Fruit fly (Drosophila melanogaster) whole organism, embryonic: Measurements from ENCODE around the gene CG13603.

Experiments used
- Atf-2 ChIP-seq: fragments of 200-800 bp; sonication (Bioruptor generic); optimal IDR thresholded peaks from 2 replicates; lab custom pipeline; 2016; ENCODE audit warnings: missing biosample characterization, missing genetic modification characterization
- Bgb ChIP-seq: fragments of 200-800 bp; sonication (Bioruptor generic); IDR thresholded peaks from 2 replicates; pipeline ENCODE4 v1.3.6; 2022; ENCODE audit warnings: missing biosample characterization, missing genetic modification characterization; ENCODE audit not compliant: partially characterized antibody
- BtbVII ChIP-seq: fragments of 200-800 bp; sonication (Bioruptor generic); optimal IDR thresholded peaks from 3 replicates; lab custom pipeline; 2017; ENCODE audit warnings: missing biosample characterization, mild to moderate bottlenecking, missing genetic modification characterization
- CG12104 ChIP-seq: fragments of 200-800 bp; sonication (Bioruptor generic); optimal IDR thresholded peaks from 3 replicates; lab custom pipeline; 2016; ENCODE audit warnings: missing biosample characterization, missing genetic modification characterization
- CG12744 ChIP-seq: fragments of 200-800 bp; sonication (Bioruptor generic); optimal IDR thresholded peaks from 2 replicates; lab custom pipeline; 2016; ENCODE audit warnings: missing biosample characterization, missing genetic modification characterization
- CG13287 ChIP-seq: fragments of 200-800 bp; sonication (Bioruptor generic); IDR thresholded peaks from 2 replicates; pipeline ENCODE4 v1.3.6; 2022; ENCODE audit warnings: missing biosample characterization, missing genetic modification characterization; ENCODE audit not compliant: partially characterized antibody
- CG14710 ChIP-seq: fragments of 200-800 bp; sonication (Bioruptor generic); optimal IDR thresholded peaks from 3 replicates; lab custom pipeline; 2019; ENCODE audit warnings: missing biosample characterization, mild to moderate bottlenecking, missing genetic modification characterization, moderate library complexity
- CG1603 ChIP-seq: fragments of 200-800 bp; sonication (Bioruptor generic); optimal IDR thresholded peaks from 2 replicates; lab custom pipeline; 2019; ENCODE audit warnings: missing biosample characterization, mild to moderate bottlenecking, missing genetic modification characterization, moderate library complexity
- CG1647 ChIP-seq: fragments of 200-800 bp; sonication (Bioruptor generic); optimal IDR thresholded peaks from 3 replicates; lab custom pipeline; 2016; ENCODE audit warnings: missing biosample characterization, missing genetic modification characterization
- CG17361 ChIP-seq: fragments of 200-800 bp; sonication (Bioruptor generic); IDR thresholded peaks from 3 replicates; pipeline ENCODE4 v1.3.6; 2022; ENCODE audit warnings: missing biosample characterization, missing genetic modification characterization
- CG2199 ChIP-seq: fragments of 200-800 bp; sonication (Bioruptor generic); IDR thresholded peaks from 3 replicates; pipeline ENCODE4 v1.3.6; 2022; ENCODE audit warnings: missing biosample characterization, missing genetic modification characterization
- CG2202 ChIP-seq: fragments of 200-800 bp; sonication (Bioruptor generic); optimal IDR thresholded peaks from 2 replicates; lab custom pipeline; 2018; ENCODE audit warnings: missing biosample characterization, mild to moderate bottlenecking, missing genetic modification characterization
- CG30020 ChIP-seq: fragments of 200-800 bp; optimal IDR thresholded peaks from 2 replicates; lab custom pipeline; 2019; ENCODE audit warnings: missing biosample characterization, mild to moderate bottlenecking, missing genetic modification characterization, moderate library complexity
- CG31365 ChIP-seq: fragments of 200-800 bp; sonication (Bioruptor generic); optimal IDR thresholded peaks from 2 replicates; lab custom pipeline; 2018; ENCODE audit warnings: missing biosample characterization, mild to moderate bottlenecking, missing genetic modification characterization
- CG34224 ChIP-seq: fragments of 200-800 bp; sonication (Bioruptor generic); IDR thresholded peaks from 3 replicates; pipeline ENCODE4 v1.3.6; 2022; ENCODE audit warnings: missing biosample characterization, missing genetic modification characterization; ENCODE audit not compliant: partially characterized antibody
- CG4282 ChIP-seq: fragments of 200-800 bp; sonication (Bioruptor generic); optimal IDR thresholded peaks from 2 replicates; lab custom pipeline; 2016; ENCODE audit warnings: missing biosample characterization, missing genetic modification characterization
- CG4820 ChIP-seq: fragments of 200-800 bp; sonication (Bioruptor generic); optimal IDR thresholded peaks from 3 replicates; lab custom pipeline; 2016; ENCODE audit warnings: missing biosample characterization, missing genetic modification characterization
- CG5245 ChIP-seq: fragments of 200-800 bp; sonication (Bioruptor generic); optimal IDR thresholded peaks from 3 replicates; lab custom pipeline; 2016; ENCODE audit warnings: missing biosample characterization, missing genetic modification characterization
- CG6272 ChIP-seq: fragments of 200-800 bp; sonication (Bioruptor generic); IDR thresholded peaks from 2 replicates; pipeline ENCODE4 v1.3.6; 2022; ENCODE audit warnings: missing biosample characterization, missing genetic modification characterization
- CG8359 ChIP-seq: fragments of 200-800 bp; sonication (Bioruptor generic); optimal IDR thresholded peaks from 2 replicates; lab custom pipeline; 2017; ENCODE audit warnings: missing biosample characterization, mild to moderate bottlenecking, missing genetic modification characterization, borderline replicate concordance
- CG8944 ChIP-seq: fragments of 200-800 bp; sonication (Bioruptor generic); optimal IDR thresholded peaks from 3 replicates; lab custom pipeline; 2016; ENCODE audit warnings: missing biosample characterization, missing genetic modification characterization
- CG9797 ChIP-seq: fragments of 200-800 bp; sonication (Bioruptor generic); optimal IDR thresholded peaks from 3 replicates; lab custom pipeline; 2018; ENCODE audit warnings: missing biosample characterization, mild to moderate bottlenecking, missing genetic modification characterization
- CHES-1-like ChIP-seq: fragments of 200-800 bp; sonication (Bioruptor generic); optimal IDR thresholded peaks from 2 replicates; lab custom pipeline; 2016; ENCODE audit warnings: missing biosample characterization, missing genetic modification characterization
- CrebB ChIP-seq: fragments of 200-800 bp; sonication (Bioruptor generic); optimal IDR thresholded peaks from 3 replicates; lab custom pipeline; 2018; ENCODE audit warnings: missing biosample characterization, mild to moderate bottlenecking, missing genetic modification characterization
- Ets65A ChIP-seq: fragments of 200-800 bp; sonication (Bioruptor generic); peaks from one replicate; lab custom pipeline; 2016; ENCODE audit warnings: missing biosample characterization, missing genetic modification characterization
- Gug ChIP-seq: fragments of 200-800 bp; sonication (Bioruptor generic); IDR thresholded peaks from 4 replicates; pipeline ENCODE4 v1.3.6; 2022; ENCODE audit warnings: missing biosample characterization, missing genetic modification characterization
- Hmx ChIP-seq: fragments of 200-800 bp; sonication (Bioruptor generic); optimal IDR thresholded peaks from 2 replicates; lab custom pipeline; 2016; ENCODE audit warnings: missing biosample characterization, missing genetic modification characterization
- Hsf ChIP-seq: fragments of 200-800 bp; sonication (Bioruptor generic); optimal IDR thresholded peaks from 3 replicates; lab custom pipeline; 2016; ENCODE audit warnings: missing biosample characterization, missing genetic modification characterization
- Kr ChIP-seq: fragments of 200-800 bp; sonication (Bioruptor generic); optimal IDR thresholded peaks from 2 replicates; lab custom pipeline; 2017; ENCODE audit warnings: missing biosample characterization, mild to moderate bottlenecking, missing genetic modification characterization
- MBD-R2 ChIP-seq: fragments of 200-800 bp; sonication (Bioruptor generic); IDR thresholded peaks from 2 replicates; pipeline ENCODE4 v1.3.6; 2022; ENCODE audit warnings: missing biosample characterization, missing genetic modification characterization
- MESR4 ChIP-seq: fragments of 200-800 bp; sonication (Bioruptor generic); optimal IDR thresholded peaks from 2 replicates; lab custom pipeline; 2018; ENCODE audit warnings: missing biosample characterization, mild to moderate bottlenecking, missing genetic modification characterization, moderate library complexity
- Poxn ChIP-seq: fragments of 200-800 bp; sonication (Bioruptor generic); IDR thresholded peaks from 2 replicates; pipeline ENCODE4 v1.3.6; 2022; ENCODE audit warnings: missing biosample characterization, missing genetic modification characterization
- aop ChIP-seq: fragments of 200-800 bp; sonication (Bioruptor generic); IDR thresholded peaks from 2 replicates; pipeline ENCODE4 v1.3.6; 2022; ENCODE audit warnings: missing biosample characterization, missing genetic modification characterization
- cato ChIP-seq: fragments of 200-800 bp; sonication (Bioruptor generic); optimal IDR thresholded peaks from 2 replicates; lab custom pipeline; 2016; ENCODE audit warnings: missing biosample characterization, missing genetic modification characterization, borderline replicate concordance
- da ChIP-seq: fragments of 200-800 bp; sonication (Bioruptor generic); optimal IDR thresholded peaks from 2 replicates; lab custom pipeline; 2016; ENCODE audit warnings: missing biosample characterization, missing genetic modification characterization
- ems ChIP-seq: fragments of 200-800 bp; sonication (Bioruptor generic); optimal IDR thresholded peaks from 3 replicates; lab custom pipeline; 2016; ENCODE audit warnings: missing biosample characterization, missing genetic modification characterization
- en ChIP-seq: fragments of 200-800 bp; sonication (Bioruptor generic); optimal IDR thresholded peaks from 2 replicates; lab custom pipeline; 2016; ENCODE audit warnings: missing biosample characterization, missing genetic modification characterization
- fd3F ChIP-seq: fragments of 200-800 bp; sonication (Bioruptor generic); optimal IDR thresholded peaks from 2 replicates; lab custom pipeline; 2018; ENCODE audit warnings: missing biosample characterization, mild to moderate bottlenecking, missing genetic modification characterization, moderate library complexity
- fd64A ChIP-seq: fragments of 200-800 bp; sonication (Bioruptor generic); optimal IDR thresholded peaks from 3 replicates; lab custom pipeline; 2018; ENCODE audit warnings: missing biosample characterization, mild to moderate bottlenecking, missing genetic modification characterization
- fu2 ChIP-seq: fragments of 200-800 bp; sonication (Bioruptor generic); optimal IDR thresholded peaks from 2 replicates; lab custom pipeline; 2016; ENCODE audit warnings: missing biosample characterization, missing genetic modification characterization
- gfzf ChIP-seq: fragments of 200-800 bp; sonication (Bioruptor generic); optimal IDR thresholded peaks from 2 replicates; lab custom pipeline; 2016; ENCODE audit warnings: missing biosample characterization, mild to moderate bottlenecking, missing genetic modification characterization, moderate library complexity
- ind ChIP-seq: fragments of 200-800 bp; sonication (Bioruptor generic); optimal IDR thresholded peaks from 3 replicates; lab custom pipeline; 2016; ENCODE audit warnings: missing biosample characterization, missing genetic modification characterization
- lmd ChIP-seq: fragments of 200-800 bp; sonication (Bioruptor generic); IDR thresholded peaks from 2 replicates; pipeline ENCODE4 v1.3.6; 2022; ENCODE audit warnings: missing biosample characterization, missing genetic modification characterization
- oc ChIP-seq: fragments of 200-800 bp; sonication (Bioruptor generic); optimal IDR thresholded peaks from 2 replicates; lab custom pipeline; 2018; ENCODE audit warnings: missing biosample characterization, mild to moderate bottlenecking, missing genetic modification characterization, moderate library complexity
- pita ChIP-seq: fragments of 200-800 bp; sonication (Bioruptor generic); optimal IDR thresholded peaks from 2 replicates; lab custom pipeline; 2017; ENCODE audit warnings: missing biosample characterization, mild to moderate bottlenecking, missing genetic modification characterization
- pnt ChIP-seq: fragments of 200-800 bp; sonication (Bioruptor generic); optimal IDR thresholded peaks from 3 replicates; lab custom pipeline; 2016; ENCODE audit warnings: missing biosample characterization, missing genetic modification characterization
- pros ChIP-seq: fragments of 200-800 bp; sonication (Bioruptor generic); optimal IDR thresholded peaks from 3 replicates; lab custom pipeline; 2019; ENCODE audit warnings: missing biosample characterization, mild to moderate bottlenecking, missing genetic modification characterization, moderate library complexity
- run ChIP-seq: fragments of 200-800 bp; sonication (Bioruptor generic); optimal IDR thresholded peaks from 3 replicates; lab custom pipeline; 2018; ENCODE audit warnings: missing biosample characterization, mild to moderate bottlenecking, missing genetic modification characterization
- tin ChIP-seq: fragments of 200-800 bp; sonication (Bioruptor generic); optimal IDR thresholded peaks from 3 replicates; lab custom pipeline; 2016; ENCODE audit warnings: missing biosample characterization, missing genetic modification characterization
- trem ChIP-seq: fragments of 200-800 bp; optimal IDR thresholded peaks from 3 replicates; lab custom pipeline; 2019; ENCODE audit warnings: missing biosample characterization, mild to moderate bottlenecking, missing genetic modification characterization, moderate library complexity
- vfl ChIP-seq: fragments of 200-800 bp; sonication (Bioruptor generic); optimal IDR thresholded peaks from 2 replicates; lab custom pipeline; 2016; ENCODE audit warnings: missing biosample characterization, missing genetic modification characterization

CG13603 gene

DNA sequence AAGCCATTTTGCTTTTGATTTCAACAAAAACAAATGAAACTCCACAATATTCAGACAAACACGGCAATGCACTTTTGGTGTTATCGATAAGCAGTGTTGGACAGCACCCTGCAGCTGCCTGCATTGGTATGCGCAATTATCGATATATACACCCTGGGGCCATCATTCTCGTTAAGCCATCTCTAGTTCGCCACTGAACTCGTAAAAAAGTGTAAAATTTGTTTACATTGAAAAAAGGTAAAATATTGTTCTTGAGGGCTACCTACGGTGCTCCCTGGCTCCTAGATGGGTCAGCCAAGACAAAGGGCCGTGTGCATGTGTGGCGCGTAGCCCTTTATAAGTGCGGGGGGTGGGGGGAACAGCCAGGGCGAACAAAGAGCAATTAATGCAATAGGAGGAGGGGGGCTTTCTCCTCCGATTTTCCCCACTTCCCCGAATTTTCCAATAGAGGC lies at the start of gene CG13603, which contains the start of gene CG5902:
TSS of gene CG13603 (minus strand) at position 91 of the 452 bp plus-strand sequence.
TSS of gene CG5902 (plus strand) at position 164 of the 452 bp plus-strand sequence.
- TF ChIP-seq CG34224 (peak; percentile 71; the same call in 2 of the 3 replicates), fd3F (GFP tag; lab: Kevin White, UChicago) (no peak), CG1603 (peak; percentile 76), lmd (peak; percentile 27), fu2 (GFP tag; lab: Kevin White, UChicago) (peak; percentile 31), CG31365 (tag; lab: Kevin White, UChicago) (no peak), pros (GFP tag; lab: Kevin White, UChicago) (no peak), run (tag; lab: Kevin White, UChicago) (no peak), CG13287 (GFP tag; lab: Robert Waterston, UW) (peak; percentile 85), pnt (GFP tag; lab: Kevin White, UChicago) (no peak), Poxn (no peak), CG8944 (GFP tag; lab: Kevin White, UChicago) (peak; percentile 70), cato (GFP tag; lab: Kevin White, UChicago) (no peak), oc (tag; lab: Kevin White, UChicago) (peak; percentile 34), CG2202 (tag; lab: Kevin White, UChicago) (peak; percentile 10), MESR4 (GFP tag; lab: Kevin White, UChicago) (peak; percentile 95), en (GFP tag; lab: Kevin White, UChicago) (no peak), trem (tag; lab: Kevin White, UChicago) (peak; percentile 34), gfzf (GFP tag; lab: Kevin White, UChicago) (peak; percentile 24), Hmx (no peak), Atf-2 (GFP tag; lab: Kevin White, UChicago) (no peak), CG17361 (no peak), pita (no peak), CHES-1-like (peak; percentile 83), aop (GFP tag; lab: Robert Waterston, UW) (no peak), CG2199 (GFP tag; lab: Robert Waterston, UW) (0 out of 3 replicates have a peak, but pooled peaks have one; percentile 31), CG12104 (no peak), tin (peak; percentile 61), CG4282 (GFP tag; lab: Kevin White, UChicago) (peak; percentile 60), CG4820 (GFP tag; lab: Kevin White, UChicago) (peak; percentile 18), CG6272 (0 out of 2 replicates have a peak, but pooled peaks have one; percentile 46), Bgb (GFP tag; lab: Robert Waterston, UW) (peak; percentile 90), ems (GFP tag; lab: Kevin White, UChicago) (peak; percentile 41), Gug (GFP tag; lab: Robert Waterston, UW) (peak; percentile 44; the same call in 1 of the 4 replicates), ind (GFP tag; lab: Kevin White, UChicago) (peak; percentile 60), fd64A (GFP tag; lab: Kevin White, UChicago) (no peak), CG9797 (GFP tag; lab: Kevin White, UChicago) (peak; percentile 50), da (no peak), CG30020 (tag; lab: Kevin White, UChicago) (peak; percentile 40), CG5245 (GFP tag; lab: Kevin White, UChicago) (peak; percentile 26), Hsf (GFP tag; lab: Kevin White, UChicago) (peak; percentile 59), CG8359 (GFP tag; lab: Kevin White, UChicago) (no peak), CG14710 (tag; lab: Kevin White, UChicago) (peak; percentile 67), BtbVII (GFP tag; lab: Kevin White, UChicago) (peak; percentile 6), vfl (GFP tag; lab: Kevin White, UChicago) (peak; percentile 52), CrebB (peak; percentile 5), CG1647 (GFP tag; lab: Kevin White, UChicago) (no peak), Kr (GFP tag; lab: Kevin White, UChicago) (no peak), CG12744 (no peak), Ets65A (GFP tag; lab: Kevin White, UChicago) (peak; percentile 92), MBD-R2 (peak; percentile 93)
